Worm (Caenorhabditis elegans) whole organism, L4/young adult: Measurements from ENCODE around the gene jmjd-3.3.

Experiments used
- dao-5 ChIP-seq: sonication (generic microtip); optimal IDR thresholded peaks from 2 replicates; lab custom pipeline; 2016; ENCODE audit warnings: missing genotype, missing genetic modification characterization, moderate library complexity, missing compliant biosample characterization
- him-1 ChIP-seq: sonication (generic microtip); optimal IDR thresholded peaks from 2 replicates; lab custom pipeline; 2016; ENCODE audit warnings: missing genotype, missing genetic modification reagents, missing genetic modification characterization, missing compliant biosample characterization

DNA sequence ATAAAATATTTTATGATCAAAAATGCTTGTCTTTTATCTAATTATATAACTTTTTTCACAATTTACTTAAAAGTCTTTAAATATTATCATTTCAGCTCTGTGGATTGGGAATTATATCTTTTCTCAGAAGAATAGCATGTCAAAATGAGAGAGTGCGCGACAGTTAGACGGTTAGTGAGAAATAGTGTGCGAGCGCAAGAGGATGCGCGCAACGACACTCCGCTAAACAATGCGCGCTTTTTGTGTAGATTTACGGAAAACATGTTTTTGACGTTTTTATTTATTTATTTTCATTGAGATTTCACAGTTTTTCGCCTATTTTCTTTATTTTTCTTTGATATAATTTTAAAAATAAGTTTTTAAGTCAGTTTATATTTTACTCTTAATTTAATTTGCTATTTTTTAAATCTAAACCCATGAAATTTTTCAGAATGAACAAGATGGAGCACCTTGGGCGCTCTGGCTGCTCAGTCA lies 39.6 kb upstream of the jmjd-3.3 start, which contains the start of gene F02C12.3:
- TF ChIP-seq dao-5 (tag; lab: Kevin White, UChicago) (no peak), him-1 (tag; lab: Kevin White, UChicago) (no peak)
